Fruit fly (Drosophila melanogaster) whole organism, embryonic: ENCODE data around the gene pyd.

Experiments
- Antp ChIP-seq: fragments of 200-800 bp; sonication (Bioruptor generic); optimal IDR thresholded peaks from 3 replicates; lab custom pipeline; 2016; ENCODE audit warnings: missing biosample characterization, missing genetic modification characterization
- Atf3 ChIP-seq: fragments of 200-800 bp; sonication (Bioruptor generic); optimal IDR thresholded peaks from 3 replicates; lab custom pipeline; 2016; ENCODE audit warnings: missing biosample characterization, missing genetic modification characterization
- Blimp-1 ChIP-seq: fragments of 200-800 bp; sonication (Bioruptor generic); optimal IDR thresholded peaks from 3 replicates; lab custom pipeline; 2018; ENCODE audit warnings: missing biosample characterization, missing genetic modification characterization, mild to moderate bottlenecking, moderate library complexity, missing genetic modification reagents
- CG10979 ChIP-seq: fragments of 200-800 bp; sonication (Bioruptor generic); optimal IDR thresholded peaks from 2 replicates; lab custom pipeline; 2018; ENCODE audit warnings: missing biosample characterization, mild to moderate bottlenecking, missing genetic modification characterization, moderate library complexity
- CG11398 ChIP-seq: fragments of 200-800 bp; sonication (Bioruptor generic); optimal IDR thresholded peaks from 2 replicates; lab custom pipeline; 2016; ENCODE audit warnings: missing biosample characterization, missing genetic modification characterization
- CG13287 ChIP-seq: fragments of 200-800 bp; sonication (Bioruptor generic); IDR thresholded peaks from 2 replicates; pipeline ENCODE4 v1.3.6; 2022; ENCODE audit warnings: missing biosample characterization, missing genetic modification characterization; ENCODE audit not compliant: partially characterized antibody
- CG15514 ChIP-seq: fragments of 200-800 bp; sonication (Bioruptor generic); optimal IDR thresholded peaks from 3 replicates; lab custom pipeline; 2017; ENCODE audit warnings: missing biosample characterization, missing genetic modification characterization, mild to moderate bottlenecking, moderate library complexity, missing genetic modification reagents
- CG17328 ChIP-seq: fragments of 200-800 bp; sonication (Bioruptor generic); IDR thresholded peaks from 2 replicates; pipeline ENCODE4 v1.3.6; 2022; ENCODE audit warnings: missing biosample characterization, missing genetic modification characterization
- CG2199 ChIP-seq: fragments of 200-800 bp; sonication (Bioruptor generic); IDR thresholded peaks from 3 replicates; pipeline ENCODE4 v1.3.6; 2022; ENCODE audit warnings: missing biosample characterization, missing genetic modification characterization
- CG2678 ChIP-seq: fragments of 200-800 bp; sonication (Bioruptor generic); optimal IDR thresholded peaks from 3 replicates; lab custom pipeline; 2019; ENCODE audit warnings: missing biosample characterization, mild to moderate bottlenecking, missing genetic modification characterization, moderate library complexity
- CG2712 ChIP-seq: fragments of 200-800 bp; optimal IDR thresholded peaks from 3 replicates; lab custom pipeline; 2019; ENCODE audit warnings: missing biosample characterization, mild to moderate bottlenecking, missing genetic modification characterization, moderate library complexity
- CG34422 ChIP-seq: fragments of 200-800 bp; sonication (Bioruptor generic); IDR thresholded peaks from 3 replicates; pipeline ENCODE4 v1.3.6; 2022; ENCODE audit warnings: missing biosample characterization, missing genetic modification characterization
- CG4617 ChIP-seq: fragments of 200-800 bp; sonication (Bioruptor generic); optimal IDR thresholded peaks from 3 replicates; lab custom pipeline; 2016; ENCODE audit warnings: missing biosample characterization, missing genetic modification characterization, borderline replicate concordance
- CG6854 ChIP-seq: fragments of 200-800 bp; sonication (Bioruptor generic); optimal IDR thresholded peaks from 3 replicates; lab custom pipeline; 2017; ENCODE audit warnings: missing biosample characterization, mild to moderate bottlenecking, missing genetic modification characterization
- CG8281 ChIP-seq: fragments of 200-800 bp; sonication (Bioruptor generic); optimal IDR thresholded peaks from 2 replicates; lab custom pipeline; 2018; ENCODE audit warnings: missing biosample characterization, mild to moderate bottlenecking, missing genetic modification characterization, moderate library complexity
- CG8765 ChIP-seq: fragments of 200-800 bp; sonication (Bioruptor generic); IDR thresholded peaks from 2 replicates; pipeline ENCODE4 v1.3.6; 2022; ENCODE audit warnings: missing biosample characterization, missing genetic modification characterization
- D19A ChIP-seq: fragments of 200-800 bp; optimal IDR thresholded peaks from 3 replicates; lab custom pipeline; 2019; ENCODE audit warnings: missing biosample characterization, mild to moderate bottlenecking, missing genetic modification characterization, moderate library complexity
- HLH3B ChIP-seq: fragments of 200-800 bp; sonication (Bioruptor generic); IDR thresholded peaks from 2 replicates; pipeline ENCODE4 v1.3.6; 2022; ENCODE audit warnings: missing biosample characterization, missing genetic modification characterization
- Med ChIP-seq: fragments of 200-800 bp; sonication (Bioruptor generic); peaks from one replicate; lab custom pipeline; 2016; ENCODE audit warnings: missing biosample characterization, missing genetic modification characterization, mild to moderate bottlenecking, inconsistent platforms, moderate library complexity
- Sox102F ChIP-seq: fragments of 200-800 bp; sonication (Bioruptor generic); optimal IDR thresholded peaks from 2 replicates; lab custom pipeline; 2018; ENCODE audit warnings: missing biosample characterization, mild to moderate bottlenecking, missing genetic modification characterization, moderate library complexity
- Xrp1 ChIP-seq: fragments of 200-800 bp; sonication (Bioruptor generic); IDR thresholded peaks from 2 replicates; pipeline ENCODE4 v1.3.6; 2022; ENCODE audit warnings: missing biosample characterization, missing genetic modification characterization
- aop ChIP-seq: fragments of 200-800 bp; sonication (Bioruptor generic); IDR thresholded peaks from 2 replicates; pipeline ENCODE4 v1.3.6; 2022; ENCODE audit warnings: missing biosample characterization, missing genetic modification characterization
- bsh ChIP-seq, 2 experiments: fragments of 200-800 bp; sonication (Bioruptor generic); optimal IDR thresholded peaks; 2 replicates each; lab custom pipeline; 2017 to 2018; ENCODE audit warnings: mild to moderate bottlenecking in 2 of 2, missing biosample characterization in 2 of 2, missing genetic modification characterization in 2 of 2, moderate library complexity in 1 of 2
- cg ChIP-seq: fragments of 200-800 bp; sonication (Bioruptor generic); optimal IDR thresholded peaks from 3 replicates; lab custom pipeline; 2019; ENCODE audit warnings: missing biosample characterization, mild to moderate bottlenecking, missing genetic modification characterization, moderate library complexity
- chn ChIP-seq: fragments of 200-800 bp; sonication (Bioruptor generic); optimal IDR thresholded peaks from 2 replicates; lab custom pipeline; 2016; ENCODE audit warnings: missing biosample characterization, missing genetic modification characterization
- dan ChIP-seq: fragments of 200-800 bp; sonication (Bioruptor generic); IDR thresholded peaks from 2 replicates; pipeline ENCODE4 v1.3.6; 2022; ENCODE audit warnings: missing biosample characterization, missing genetic modification characterization
- dimm ChIP-seq: fragments of 200-800 bp; sonication (Bioruptor generic); IDR thresholded peaks from 2 replicates; pipeline ENCODE4 v1.3.6; 2022; ENCODE audit warnings: missing biosample characterization, missing genetic modification characterization
- dmrt99B ChIP-seq: fragments of 200-800 bp; sonication (Bioruptor generic); optimal IDR thresholded peaks from 2 replicates; lab custom pipeline; 2018; ENCODE audit warnings: missing biosample characterization, mild to moderate bottlenecking, missing genetic modification characterization, moderate library complexity
- fu2 ChIP-seq: fragments of 200-800 bp; sonication (Bioruptor generic); optimal IDR thresholded peaks from 2 replicates; lab custom pipeline; 2016; ENCODE audit warnings: missing biosample characterization, missing genetic modification characterization
- grn ChIP-seq: fragments of 200-800 bp; sonication (Bioruptor generic); optimal IDR thresholded peaks from 3 replicates; lab custom pipeline; 2017; ENCODE audit warnings: missing biosample characterization, missing genetic modification characterization
- kah ChIP-seq: fragments of 200-800 bp; sonication (Bioruptor generic); optimal IDR thresholded peaks from 2 replicates; lab custom pipeline; 2018; ENCODE audit warnings: missing biosample characterization, mild to moderate bottlenecking, missing genetic modification characterization
- kni ChIP-seq: fragments of 200-800 bp; sonication (Bioruptor generic); optimal IDR thresholded peaks from 3 replicates; lab custom pipeline; 2017; ENCODE audit warnings: mild to moderate bottlenecking, missing biosample characterization, missing genetic modification reagents, missing genetic modification characterization
- lola ChIP-seq, 3 experiments: fragments of >200 bp in 2 of 3; fragments of 200-800 bp in 1 of 3; sonication (Bioruptor generic) in 1 of 3; optimal IDR thresholded peaks; 2 replicates each; lab custom pipeline; 2017 to 2019; ENCODE audit warnings: missing biosample characterization in 3 of 3, missing genetic modification characterization in 3 of 3, mild to moderate bottlenecking in 1 of 3, moderate library complexity in 1 of 3
- nau ChIP-seq: fragments of 200-800 bp; sonication (Bioruptor generic); optimal IDR thresholded peaks from 3 replicates; lab custom pipeline; 2017; ENCODE audit warnings: missing biosample characterization, mild to moderate bottlenecking, missing genetic modification characterization, missing genetic modification reagents
- oc ChIP-seq: fragments of 200-800 bp; sonication (Bioruptor generic); optimal IDR thresholded peaks from 2 replicates; lab custom pipeline; 2018; ENCODE audit warnings: missing biosample characterization, mild to moderate bottlenecking, missing genetic modification characterization, moderate library complexity
- p53 ChIP-seq: fragments of 200-800 bp; sonication (Bioruptor generic); optimal IDR thresholded peaks from 2 replicates; lab custom pipeline; 2016; ENCODE audit warnings: missing biosample characterization, missing genetic modification characterization
- phol ChIP-seq: fragments of 200-800 bp; sonication (Bioruptor generic); optimal IDR thresholded peaks from 3 replicates; lab custom pipeline; 2018; ENCODE audit warnings: missing biosample characterization, mild to moderate bottlenecking, missing genetic modification characterization, moderate library complexity
- pros ChIP-seq: fragments of 200-800 bp; sonication (Bioruptor generic); optimal IDR thresholded peaks from 3 replicates; lab custom pipeline; 2019; ENCODE audit warnings: missing biosample characterization, mild to moderate bottlenecking, missing genetic modification characterization, moderate library complexity
- sd ChIP-seq: fragments of 200-800 bp; sonication (Bioruptor generic); optimal IDR thresholded peaks from 3 replicates; lab custom pipeline; 2018; ENCODE audit warnings: missing biosample characterization, mild to moderate bottlenecking, missing genetic modification characterization, moderate library complexity
- shn ChIP-seq: fragments of 200-800 bp; sonication (Bioruptor generic); optimal IDR thresholded peaks from 3 replicates; lab custom pipeline; 2016; ENCODE audit warnings: missing biosample characterization, missing genetic modification characterization
- slbo ChIP-seq: fragments of 200-800 bp; sonication (Bioruptor generic); IDR thresholded peaks from 2 replicates; pipeline ENCODE4 v1.3.6; 2022; ENCODE audit warnings: missing biosample characterization, missing genetic modification characterization
- sna ChIP-seq: fragments of 200-800 bp; sonication (Bioruptor generic); IDR thresholded peaks from 2 replicates; pipeline ENCODE4 v1.3.6; 2022; ENCODE audit warnings: missing biosample characterization, missing genetic modification characterization; ENCODE audit not compliant: partially characterized antibody
- ttk ChIP-seq: fragments of 200-800 bp; sonication (Bioruptor generic); IDR thresholded peaks from 2 replicates; pipeline ENCODE4 v2.1.2; 2022; ENCODE audit warnings: missing biosample characterization, missing genetic modification characterization
- usp ChIP-seq: fragments of >200 bp; optimal IDR thresholded peaks from 2 replicates; lab custom pipeline; 2017; ENCODE audit warnings: missing biosample characterization, missing genetic modification characterization
- vvl ChIP-seq: fragments of 200-800 bp; sonication (Bioruptor generic); IDR thresholded peaks from 2 replicates; pipeline ENCODE4 v1.3.6; 2022; ENCODE audit warnings: missing biosample characterization, missing genetic modification characterization
- wek ChIP-seq: fragments of 200-800 bp; sonication (Bioruptor generic); optimal IDR thresholded peaks from 3 replicates; lab custom pipeline; 2018; ENCODE audit warnings: missing biosample characterization, mild to moderate bottlenecking, missing genetic modification characterization, moderate library complexity
- zfh1 ChIP-seq: fragments of 200-800 bp; sonication (Bioruptor generic); IDR thresholded peaks from 3 replicates; pipeline ENCODE4 v1.3.6; 2022; ENCODE audit warnings: missing biosample characterization, missing genetic modification characterization

Gene pyd

dm6 chr3R:8949334-8950066, 17.8 kb upstream of the pyd start:
- TF ChIP-seq vvl (GFP tag; lab: Robert Waterston, UW) (peak; percentile 58; the same call in 1 of the 2 replicates), ttk (GFP tag; lab: Robert Waterston, UW) (no peak), D19A (tag; lab: Kevin White, UChicago) (no peak), oc (tag; lab: Kevin White, UChicago) (peak; percentile 27), CG8281 (tag; lab: Kevin White, UChicago) (no peak), Med (GFP tag; lab: Kevin White, UChicago) (peak; percentile 20), CG6854 (GFP tag; lab: Kevin White, UChicago) (no peak), kni (GFP tag; lab: Kevin White, UChicago) (peak; percentile 80), CG13287 (GFP tag; lab: Robert Waterston, UW) (no peak), CG34422 (GFP tag; lab: Robert Waterston, UW) (no peak), CG15514 (GFP tag; lab: Kevin White, UChicago) (no peak), pros (GFP tag; lab: Kevin White, UChicago) (peak; percentile 86), CG2199 (GFP tag; lab: Robert Waterston, UW) (peak; percentile 62; the same call in 1 of the 3 replicates), cg (GFP tag; lab: Kevin White, UChicago) (peak; percentile 71), sd (tag; lab: Kevin White, UChicago) (peak; percentile 66)

DNA sequence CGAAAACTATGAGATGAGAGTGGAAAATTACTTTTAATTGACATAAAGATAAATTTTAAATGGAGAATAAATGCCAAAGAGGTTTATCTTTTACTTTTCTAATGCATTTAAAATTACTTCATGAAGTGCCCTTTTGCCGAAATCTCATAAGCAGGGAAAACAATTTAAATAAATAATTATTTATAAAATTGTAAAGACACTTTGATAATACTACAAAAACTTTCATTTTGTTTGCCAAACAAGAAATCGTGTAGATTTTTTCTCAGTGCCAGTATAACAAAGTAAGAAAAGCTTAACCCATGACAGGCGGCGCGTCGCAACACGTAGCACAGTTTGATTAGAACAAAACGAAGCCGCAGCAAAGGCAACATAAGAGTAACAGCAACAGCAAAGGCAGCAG, 17.2 kb upstream of the pyd start:
- TF ChIP-seq Atf3 (no peak), nau (GFP tag; lab: Kevin White, UChicago) (no peak), dan (GFP tag; lab: Robert Waterston, UW) (no peak), Blimp-1 (peak; percentile 31), HLH3B (GFP tag; lab: Robert Waterston, UW) (no peak), zfh1 (GFP tag; lab: Robert Waterston, UW) (no peak), phol (tag; lab: Kevin White, UChicago) (peak; percentile 6), grn (GFP tag; lab: Kevin White, UChicago) (no peak), fu2 (GFP tag; lab: Kevin White, UChicago) (no peak), CG2678 (no peak), CG8765 (no peak), p53 (no peak), CG10979 (tag; lab: Kevin White, UChicago) (peak; percentile 26), CG4617 (no peak), Sox102F (no peak), chn (GFP tag; lab: Kevin White, UChicago) (no peak), lola (GFP tag; optimal IDR thresholded peaks at IDR 0.05; lab: Kevin White, UChicago) (peak in 1 of 3 experiments; percentile 4), Antp (no peak), shn (GFP tag; lab: Kevin White, UChicago) (no peak), dimm (GFP tag; lab: Robert Waterston, UW) (no peak), aop (GFP tag; lab: Robert Waterston, UW) (no peak), wek (GFP tag; lab: Kevin White, UChicago) (no peak), CG2712 (peak; percentile 21), Xrp1 (peak; percentile 17; the same call in 1 of the 2 replicates), slbo (GFP tag; lab: Robert Waterston, UW) (no peak), dmrt99B (tag; lab: Kevin White, UChicago) (no peak), Med (GFP tag; lab: Kevin White, UChicago) (no peak), ttk (GFP tag; lab: Robert Waterston, UW) (no peak), bsh (GFP tag; optimal IDR thresholded peaks at IDR 0.05; lab: Kevin White, UChicago) (peak in 1 of 2 experiments; percentile 43), sna (no peak), kah (no peak), CG17328 (0 out of 2 replicates have a peak, but pooled peaks have one; percentile 10), usp (GFP tag; lab: Kevin White, UChicago) (no peak), CG11398 (no peak)
